Fruit fly (Drosophila melanogaster) S2 (cell line): Measurements from ENCODE around the gene CG8135.

Experiments used
- CG8478 ChIP-seq: fragments of >200 bp; optimal IDR thresholded peaks from 2 replicates; lab custom pipeline; 2018
- CTCF ChIP-seq, 2 experiments: fragments of >200 bp; optimal IDR thresholded peaks; 2 replicates each; lab custom pipeline; 2018

CG8135 gene

dm6 chr3R:9436358-9436972 lies 32.3 kb downstream of the CG8135 start:
- TF ChIP-seq CTCF (optimal IDR thresholded peaks at IDR 0.05; lab: Kevin White, UChicago) (no peak), CG8478 (lab: Kevin White, UChicago) (no peak)

dm6 chr3R:9437618-9438017 lies 33.4 kb downstream of the CG8135 start:
- TF ChIP-seq CTCF (optimal IDR thresholded peaks at IDR 0.05; lab: Kevin White, UChicago) (no peak), CG8478 (lab: Kevin White, UChicago) (no peak)

- TF ChIP-seq CG8478 (lab: Kevin White, UChicago) (no peak), CTCF (optimal IDR thresholded peaks at IDR 0.05; lab: Kevin White, UChicago) (no peak)
Measured at dm6 chr3R:9441134-9441533, 36.9 kb downstream of the CG8135 start.

DNA sequence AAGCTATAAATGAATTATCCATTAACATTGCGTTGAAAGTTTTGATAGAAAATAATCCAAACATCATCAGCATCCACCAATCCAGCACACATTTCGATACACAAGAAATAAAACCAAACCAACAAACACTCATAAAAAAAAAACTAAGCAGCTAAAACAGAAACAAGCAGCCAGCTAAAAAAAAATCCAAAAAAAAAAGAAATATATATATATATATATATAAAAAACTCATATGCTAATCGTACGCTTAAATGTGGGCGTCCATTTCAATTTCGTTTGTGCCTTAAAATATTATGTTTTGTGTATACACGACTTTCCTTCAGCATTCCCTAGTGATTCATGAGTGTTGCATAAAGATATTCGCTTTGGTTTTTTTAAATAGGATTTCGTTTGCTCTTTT lies 37.8 kb downstream of the CG8135 start:
- no peak for TF ChIP-seq CTCF (optimal IDR thresholded peaks at IDR 0.05; lab: Kevin White, UChicago)
- TF ChIP-seq CG8478 (lab: Kevin White, UChicago) = no peak

DNA sequence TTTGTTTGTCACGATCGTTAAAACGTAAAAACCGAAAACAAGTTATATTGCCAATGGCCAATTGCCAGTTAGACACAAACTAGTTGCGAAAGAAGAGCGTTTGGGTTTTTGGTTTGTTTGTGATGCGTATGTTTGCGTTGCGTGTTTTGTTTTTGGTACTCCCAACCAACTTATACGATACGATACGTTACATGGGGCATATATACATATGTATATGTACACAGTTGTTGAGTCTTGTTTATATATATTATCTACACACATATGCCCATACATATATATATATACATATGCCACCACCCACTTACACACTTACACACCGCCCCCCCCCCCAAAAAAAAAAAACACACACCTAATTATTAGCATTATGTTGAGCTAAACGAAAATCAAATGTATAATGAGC lies 44.1 kb downstream of the CG8135 start:
- no peak for TF ChIP-seq CTCF (optimal IDR thresholded peaks at IDR 0.05; lab: Kevin White, UChicago)
- TF ChIP-seq CG8478 (lab: Kevin White, UChicago) = no peak

DNA sequence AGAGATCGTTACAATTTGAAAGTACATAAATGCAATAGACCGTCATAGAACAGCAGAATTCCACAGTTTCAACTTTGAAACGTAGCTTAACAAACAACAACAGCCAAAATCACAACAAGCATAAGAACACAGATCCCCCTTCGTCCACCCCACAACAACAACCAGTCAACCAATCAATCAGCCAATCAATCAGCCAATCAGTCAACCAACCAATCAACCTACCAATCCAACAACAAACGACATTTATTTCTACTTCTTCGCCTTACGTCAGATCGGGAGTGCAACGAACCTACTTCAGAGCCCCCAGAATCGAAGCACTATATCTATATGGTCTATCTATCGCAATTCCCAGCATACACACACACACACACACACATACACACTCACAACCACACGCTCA lies 46.5 kb downstream of the CG8135 start:
- no peak for TF ChIP-seq CTCF (optimal IDR thresholded peaks at IDR 0.05; lab: Kevin White, UChicago)
- no peak for TF ChIP-seq CG8478 (lab: Kevin White, UChicago)

DNA sequence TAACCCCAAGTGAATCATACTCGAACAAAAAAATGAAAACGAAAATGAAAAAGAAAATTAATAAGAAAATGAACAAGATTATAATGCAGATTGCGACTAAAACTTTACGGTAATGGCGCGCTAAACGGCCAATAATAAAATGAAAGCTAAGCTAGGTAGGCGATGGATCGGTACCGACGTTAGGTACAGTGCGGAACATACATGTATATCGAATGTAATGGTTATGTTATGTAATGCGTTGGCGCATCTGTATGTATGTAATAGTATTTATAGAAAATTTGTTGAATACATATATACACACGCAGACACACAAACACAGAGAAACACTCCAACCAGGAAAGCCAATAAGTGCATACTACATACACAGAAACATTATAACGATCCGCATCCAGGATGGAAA lies 50.8 kb downstream of the CG8135 start:
- TF ChIP-seq CG8478 (lab: Kevin White, UChicago) (no peak), CTCF (optimal IDR thresholded peaks at IDR 0.05; lab: Kevin White, UChicago) (no peak)

- TF ChIP-seq CG8478 (lab: Kevin White, UChicago) = no peak
- no peak for TF ChIP-seq CTCF (optimal IDR thresholded peaks at IDR 0.05; lab: Kevin White, UChicago)
Measured at dm6 chr3R:9456373-9456772, 52.2 kb downstream of the CG8135 start, which contains the start of gene GstZ1. Gene GstZ1 (minus strand): TSS chr3R:9456546.
